Fruit fly (Drosophila melanogaster) whole organism, larva: Measurements from ENCODE around the gene CG31098.

Source experiments
- noc ChIP-seq: fragments of 200-800 bp; sonication (Bioruptor generic); optimal IDR thresholded peaks from 3 replicates; lab custom pipeline; 2019; ENCODE audit warnings: missing biosample characterization, mild to moderate bottlenecking, missing genetic modification characterization, moderate library complexity

The CG31098 gene

DNA sequence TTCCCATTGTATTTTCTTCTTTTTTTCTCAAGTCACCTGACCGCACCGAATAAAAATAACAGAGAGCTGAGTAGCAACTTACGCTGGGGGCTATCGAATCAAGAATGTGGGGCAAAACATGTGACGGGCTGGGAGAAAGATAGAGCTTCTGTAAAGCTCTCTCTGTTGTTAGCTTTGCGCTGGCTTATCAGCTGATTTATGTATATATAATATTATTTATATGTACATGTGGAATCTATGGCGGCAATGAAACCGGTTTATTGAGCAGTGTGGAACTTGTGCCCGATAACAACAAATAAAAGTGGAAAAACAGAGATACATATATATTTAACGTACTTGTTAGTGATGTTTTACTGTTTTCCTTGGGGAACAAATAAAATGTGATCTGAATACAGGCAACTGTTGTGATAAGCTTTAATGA is at the start of gene CG31098:
CG31098 (minus strand) TSS at position 114 of the 421 bp plus-strand sequence.
- peak; percentile 59 for TF ChIP-seq noc (tag; lab: Kevin White, UChicago)

DNA sequence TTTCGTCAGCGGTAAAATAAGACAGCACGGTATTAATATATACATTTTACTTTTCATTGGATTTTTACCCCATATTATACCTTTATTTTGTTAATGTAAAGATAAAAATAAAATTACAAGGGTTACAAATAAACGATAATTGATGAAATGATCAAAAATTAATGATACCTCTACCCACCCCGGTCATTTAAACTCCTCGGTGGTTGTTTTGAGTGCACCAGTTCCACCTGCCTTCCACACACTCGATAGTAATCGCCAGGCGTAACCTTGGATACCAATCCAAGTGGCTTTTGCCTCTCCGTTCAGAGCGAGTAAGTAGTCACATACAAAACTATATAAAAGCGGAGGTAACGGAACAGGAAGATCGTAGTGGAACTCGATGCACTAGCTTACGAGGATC is 47.2 kb upstream of the CG31098 start, which contains the start of gene rha:
rha (plus strand) TSS at position 301 of the 400 bp plus-strand sequence.
- no peak for TF ChIP-seq noc (tag; lab: Kevin White, UChicago)

DNA sequence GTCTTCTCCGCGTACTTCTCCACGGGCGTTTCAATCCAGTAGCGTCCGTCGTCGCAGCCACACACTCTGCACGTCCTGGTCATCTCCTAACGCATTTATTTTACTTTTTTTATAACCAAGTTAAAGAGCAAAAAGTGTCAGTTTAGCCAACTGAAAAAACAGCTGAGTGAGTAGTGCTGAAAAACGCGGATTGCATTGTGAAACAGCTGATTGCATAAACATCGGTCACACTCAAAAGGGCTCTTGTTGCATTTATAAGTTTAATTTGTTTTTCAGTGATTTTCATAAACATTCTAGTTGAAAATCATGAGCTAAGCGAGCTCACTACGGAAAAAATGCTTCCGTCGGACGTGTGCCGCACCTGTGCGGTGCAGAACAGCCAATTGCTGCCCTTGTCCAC is 42.3 kb upstream of the CG31098 start, which contains the start of the genes CG10669 and CG11902:
CG10669 (minus strand) TSS at position 179 of the 400 bp plus-strand sequence.
CG11902 (plus strand) TSS at position 193 of the 400 bp plus-strand sequence.
- no peak for TF ChIP-seq noc (tag; lab: Kevin White, UChicago)

DNA sequence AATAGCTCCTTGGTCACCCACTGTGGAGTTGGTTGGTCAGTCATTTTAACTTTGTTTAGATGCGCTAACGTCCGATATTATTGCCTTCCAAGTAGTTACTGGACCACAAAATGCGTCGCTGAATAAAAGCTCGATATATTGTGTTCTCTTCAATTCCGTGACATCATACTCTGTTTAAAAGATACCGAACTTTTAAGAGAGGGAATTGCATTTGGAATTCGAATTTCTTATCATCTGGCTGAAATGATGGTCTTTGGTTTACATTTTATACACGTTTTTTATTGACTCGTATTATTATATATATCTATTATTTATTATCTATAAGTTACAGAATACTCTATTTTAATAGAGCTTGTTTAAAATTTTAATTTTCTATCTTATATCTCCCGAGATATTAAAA is 38.3 kb upstream of the CG31098 start, which contains the start of gene CHKov2:
CHKov2 (minus strand) TSS at position 101 of the 400 bp plus-strand sequence.
- no peak for TF ChIP-seq noc (tag; lab: Kevin White, UChicago)

DNA sequence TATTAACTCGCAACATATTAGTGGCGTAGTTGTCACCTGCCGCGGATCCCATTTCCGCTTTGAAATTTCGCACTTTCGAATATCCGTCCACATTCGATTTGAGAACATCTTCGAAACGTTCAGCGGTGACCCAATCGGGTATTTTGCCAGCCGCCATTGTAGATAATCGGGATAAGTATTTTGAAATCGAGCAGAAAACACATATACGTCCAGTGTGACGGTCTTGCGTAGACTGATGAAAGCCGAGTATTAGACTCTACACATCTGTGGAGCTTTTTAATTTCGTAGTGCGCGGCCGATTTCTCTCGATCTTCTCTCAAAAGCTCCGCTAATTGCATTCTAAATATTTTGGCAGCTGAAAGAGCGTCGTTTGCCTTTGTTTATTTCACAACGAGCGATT is 36.3 kb upstream of the CG31098 start, which contains the start of gene CHKov1:
CHKov1 (minus strand) TSS at position 238 of the 400 bp plus-strand sequence.
- TF ChIP-seq noc (tag; lab: Kevin White, UChicago) = peak; percentile 48

DNA sequence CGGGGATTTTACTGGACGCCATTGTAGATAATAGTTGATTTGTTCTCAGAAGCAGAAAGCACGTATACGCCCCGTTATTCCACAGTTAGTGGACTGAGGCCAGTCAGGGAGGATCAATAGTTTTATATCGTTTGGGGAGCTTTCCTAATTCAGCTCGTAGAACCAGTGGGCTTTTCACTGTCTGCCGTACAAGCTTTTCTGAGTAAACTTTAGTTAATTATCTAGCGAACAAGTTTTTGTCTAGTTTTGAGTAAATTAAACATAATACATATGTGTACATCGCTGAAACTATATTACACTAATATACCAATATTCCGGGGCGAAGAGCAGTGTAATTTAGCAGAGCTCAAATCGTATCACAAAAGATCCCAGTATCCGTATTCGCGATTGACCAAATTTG is 29.9 kb upstream of the CG31098 start, which contains the start of gene CG10562:
CG10562 (minus strand) TSS at position 101 of the 400 bp plus-strand sequence.
- TF ChIP-seq noc (tag; lab: Kevin White, UChicago) = no peak

DNA sequence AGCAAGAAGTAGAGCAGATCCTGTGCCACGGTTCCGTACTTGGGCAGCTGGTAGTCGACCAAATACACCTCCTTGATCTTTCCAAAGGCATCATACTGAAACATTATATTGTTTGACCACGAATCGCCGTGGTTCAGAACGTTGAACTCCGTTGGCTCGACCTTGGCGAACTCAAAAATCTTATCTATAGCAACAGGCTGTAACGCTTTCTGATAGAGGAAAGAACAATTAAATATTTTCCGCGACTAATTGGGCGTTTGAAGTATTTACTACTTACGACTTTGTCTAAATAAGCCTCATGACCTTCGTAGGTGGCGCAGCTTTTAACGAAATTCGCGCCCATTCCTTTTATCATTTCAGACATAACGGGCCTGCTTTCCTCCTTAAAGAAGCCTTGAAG is 28.9 kb upstream of the CG31098 start:
- TF ChIP-seq noc (tag; lab: Kevin White, UChicago) = no peak

DNA sequence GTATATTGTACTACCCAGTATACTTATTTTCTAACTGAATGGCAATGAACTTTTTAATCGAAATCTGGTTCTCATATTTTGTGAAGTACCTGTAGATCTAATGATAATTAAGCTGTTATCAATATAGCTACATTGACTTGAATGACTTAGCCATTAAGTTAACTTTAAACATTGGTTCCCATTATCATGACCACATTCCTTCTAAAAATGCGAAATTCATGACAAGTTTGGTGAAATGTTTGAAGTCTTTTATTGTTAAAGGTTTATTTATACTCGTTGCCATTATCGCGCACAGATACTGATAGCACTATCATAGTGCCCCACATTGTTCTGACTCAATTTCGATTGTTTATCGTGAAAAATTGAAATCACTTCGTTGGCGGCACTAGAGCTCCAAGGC is 28.1 kb upstream of the CG31098 start:
- TF ChIP-seq noc (tag; lab: Kevin White, UChicago) = peak; percentile 34

DNA sequence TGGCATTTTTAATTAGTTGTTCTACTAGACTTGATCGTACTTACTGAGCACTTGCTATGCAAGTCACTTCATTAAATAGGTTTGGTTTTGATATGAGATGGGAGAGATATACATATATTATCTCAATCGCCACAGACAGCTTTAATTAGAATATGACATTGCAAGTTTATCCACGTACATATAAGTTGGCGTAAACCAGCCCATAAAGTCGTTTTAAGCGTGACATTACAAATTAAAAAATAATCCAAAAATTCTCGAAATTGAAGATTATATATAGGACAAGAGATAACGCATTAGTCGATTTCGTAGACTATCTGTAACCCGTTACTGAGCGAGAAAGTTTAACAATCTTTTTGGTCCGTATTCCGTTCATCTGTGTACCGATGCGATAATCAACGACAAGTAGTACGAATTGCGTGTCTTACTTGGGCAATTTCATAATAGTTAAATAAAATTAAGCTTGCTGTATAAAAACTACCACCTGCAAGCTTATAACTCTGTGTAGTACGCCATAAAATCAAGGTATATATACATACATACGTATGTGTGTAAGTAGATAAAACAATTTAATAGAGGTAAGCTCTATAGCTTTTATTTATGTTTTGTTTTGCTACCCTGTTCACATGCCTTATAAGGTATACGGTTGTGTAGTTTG is 27.4 kb upstream of the CG31098 start, which contains the start of gene CG10560:
CG10560 (minus strand) TSS at position 51 of the 655 bp plus-strand sequence.
- no peak for TF ChIP-seq noc (tag; lab: Kevin White, UChicago)

DNA sequence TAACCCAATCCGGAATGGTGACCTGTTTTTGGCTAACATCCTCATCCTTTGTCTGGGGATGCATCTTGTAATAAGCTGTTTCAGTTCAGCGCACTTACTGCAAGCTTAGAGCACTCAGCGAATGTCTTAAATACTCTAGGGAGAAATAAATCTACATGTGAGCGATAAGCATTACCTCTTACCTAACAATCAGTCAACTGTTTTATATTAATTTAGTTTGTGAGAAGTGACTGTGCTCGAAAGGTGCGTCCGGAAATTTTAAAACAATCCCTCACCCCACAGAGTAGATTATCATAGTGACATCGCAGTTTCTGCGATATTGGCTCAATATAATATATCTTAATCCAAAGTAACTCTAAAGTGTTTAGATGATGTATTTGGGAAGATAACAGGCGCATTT is 25.2 kb upstream of the CG31098 start, which contains the start of gene CG10553:
CG10553 (minus strand) TSS at position 101 of the 400 bp plus-strand sequence.
- no peak for TF ChIP-seq noc (tag; lab: Kevin White, UChicago)

DNA sequence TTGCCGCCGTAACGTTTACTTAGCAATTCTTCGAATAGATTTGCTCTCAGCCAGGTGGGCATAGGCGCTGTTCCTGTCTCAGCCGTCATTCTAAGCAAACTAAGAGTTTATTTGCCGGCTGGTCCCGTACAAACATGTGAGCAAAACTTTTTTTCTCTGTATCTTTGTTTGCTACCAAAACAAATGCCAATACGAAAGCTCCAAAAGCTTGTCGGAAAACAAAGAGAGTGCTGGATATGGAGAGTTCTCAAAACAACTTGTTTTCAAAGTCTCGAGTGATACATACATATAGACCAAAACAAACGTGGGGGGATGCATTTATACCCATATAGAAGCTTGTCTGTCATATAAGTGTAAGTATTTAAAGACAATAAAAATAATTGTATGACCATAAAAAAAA is 23.2 kb upstream of the CG31098 start, which contains the start of gene CG10559:
CG10559 (minus strand) TSS at position 101 of the 400 bp plus-strand sequence.
- TF ChIP-seq noc (tag; lab: Kevin White, UChicago) = no peak

DNA sequence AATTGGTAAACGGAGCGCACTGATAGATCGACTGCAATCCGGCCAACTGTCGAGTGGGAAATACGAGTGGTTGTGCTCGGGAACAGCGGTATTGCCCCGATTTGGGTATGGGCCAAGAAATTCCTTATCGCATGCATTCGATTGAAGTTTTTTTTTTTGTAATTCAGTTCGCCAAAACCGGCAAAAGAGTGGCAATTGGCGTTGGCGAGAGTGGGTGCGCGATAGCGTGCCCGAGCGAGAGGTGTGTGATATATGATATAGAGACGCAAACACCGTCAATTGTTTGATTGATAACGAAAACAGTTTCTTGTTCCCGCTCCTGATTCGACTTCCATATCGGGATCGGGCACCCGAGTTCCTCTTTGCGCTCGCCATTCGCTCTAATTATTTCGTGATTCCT is 21.0 kb upstream of the CG31098 start, which contains the start of gene CG31087:
CG31087 (minus strand) TSS at position 63 of the 400 bp plus-strand sequence.
- TF ChIP-seq noc (tag; lab: Kevin White, UChicago) = no peak

DNA sequence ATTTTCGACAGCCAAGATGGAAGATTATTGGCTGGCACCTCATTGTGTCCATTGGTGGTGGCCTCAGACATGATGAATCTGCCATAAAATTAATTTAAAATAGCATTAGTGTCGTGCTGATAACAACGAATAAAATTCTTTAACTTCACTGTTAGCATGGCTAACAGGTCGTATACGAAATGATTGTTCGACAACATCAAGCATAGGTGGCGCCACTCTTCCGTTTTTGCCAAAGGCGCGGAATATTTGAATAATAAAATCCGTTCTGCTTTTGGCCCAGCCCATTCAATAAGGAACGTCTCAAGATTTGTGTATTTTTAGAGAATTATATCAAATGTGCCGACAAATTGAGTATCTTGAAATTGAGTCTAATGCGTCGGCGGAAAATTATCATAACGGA is 19.8 kb upstream of the CG31098 start:
- no peak for TF ChIP-seq noc (tag; lab: Kevin White, UChicago)

DNA sequence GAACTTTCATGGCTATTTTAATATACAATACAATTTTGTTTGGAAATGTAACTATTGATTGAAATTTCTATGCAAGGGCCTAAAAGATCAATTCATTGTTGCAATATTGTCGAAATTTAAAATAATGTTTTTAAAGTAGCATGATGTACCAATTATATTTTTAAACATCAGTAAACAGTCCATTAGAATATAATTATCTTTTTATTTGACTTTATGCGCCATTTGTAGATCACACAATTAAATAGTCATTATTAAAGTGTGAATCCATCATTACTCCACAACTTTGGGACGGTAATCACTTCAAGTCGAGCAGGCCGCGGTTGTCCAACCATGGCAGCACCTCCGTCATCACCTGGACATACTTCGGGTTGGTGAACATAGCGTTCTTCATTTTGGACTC is 18.1 kb upstream of the CG31098 start, which contains the start of gene CG31099:
CG31099 (minus strand) TSS at position 101 of the 400 bp plus-strand sequence.
- TF ChIP-seq noc (tag; lab: Kevin White, UChicago) = no peak

DNA sequence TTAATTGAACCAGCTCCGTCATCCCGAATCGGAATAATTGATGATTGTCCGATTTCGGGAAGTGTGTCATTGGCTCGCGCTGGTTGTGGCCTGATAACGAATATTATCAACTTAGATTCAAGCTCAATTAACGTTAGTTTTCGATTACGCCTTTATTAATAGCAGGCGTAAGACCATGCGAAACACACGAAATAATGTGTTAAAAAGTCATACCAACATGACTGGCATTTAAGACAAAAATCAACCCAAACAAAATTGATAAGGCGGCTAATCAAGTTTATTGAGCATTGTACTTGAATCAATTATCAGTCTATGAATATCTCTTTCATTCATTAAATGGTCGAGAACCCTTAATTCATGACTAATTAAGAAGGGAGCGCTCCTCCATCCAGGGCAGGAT is 16.4 kb upstream of the CG31098 start:
- peak; percentile 1 for TF ChIP-seq noc (tag; lab: Kevin White, UChicago)

DNA sequence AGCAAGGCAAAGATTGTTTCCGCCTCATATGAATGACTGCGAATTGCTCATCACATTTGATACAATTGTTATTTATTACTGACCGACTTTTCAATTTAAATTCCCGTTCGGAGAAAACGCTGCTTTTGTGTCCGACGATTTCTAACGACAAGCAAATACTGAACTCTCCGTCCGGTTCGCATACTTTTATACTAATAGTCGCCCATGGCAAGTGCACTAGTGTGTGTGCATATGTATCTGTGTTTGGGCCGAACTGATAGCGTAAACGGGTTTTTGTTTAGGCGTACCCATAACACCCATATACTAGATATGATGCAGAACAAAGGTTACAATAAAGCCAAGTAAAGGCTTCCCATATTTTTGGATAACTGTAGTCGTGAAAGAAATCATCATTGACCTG is 15.5 kb upstream of the CG31098 start, which contains the start of gene CG10550:
CG10550 (minus strand) TSS at position 164 of the 400 bp plus-strand sequence.
- no peak for TF ChIP-seq noc (tag; lab: Kevin White, UChicago)
